Fruit fly (Drosophila melanogaster) whole organism, embryonic: ENCODE data around the gene Ts.

Experiments
- Antp ChIP-seq: fragments of 200-800 bp; sonication (Bioruptor generic); optimal IDR thresholded peaks from 3 replicates; lab custom pipeline; 2016; ENCODE audit warnings: missing biosample characterization, missing genetic modification characterization
- B-H1 ChIP-seq: fragments of 200-800 bp; sonication (Bioruptor generic); IDR thresholded peaks from 3 replicates; pipeline ENCODE4 v1.3.6; 2022; ENCODE audit warnings: missing biosample characterization, missing genetic modification characterization
- C15 ChIP-seq: fragments of 200-800 bp; sonication (Bioruptor generic); IDR thresholded peaks from 3 replicates; pipeline ENCODE4 v1.3.6; 2022; ENCODE audit warnings: missing biosample characterization, missing genetic modification characterization
- CG1024 ChIP-seq: fragments of 200-800 bp; sonication (Bioruptor generic); IDR thresholded peaks from 2 replicates; pipeline ENCODE4 v1.3.6; 2022; ENCODE audit warnings: missing biosample characterization, missing genetic modification characterization
- CG11504 ChIP-seq: fragments of 200-800 bp; sonication (Bioruptor generic); optimal IDR thresholded peaks from 3 replicates; lab custom pipeline; 2019; ENCODE audit warnings: missing biosample characterization, mild to moderate bottlenecking, missing genetic modification characterization, moderate library complexity
- CG12659 ChIP-seq: fragments of 200-800 bp; sonication (Bioruptor generic); optimal IDR thresholded peaks from 3 replicates; lab custom pipeline; 2017; ENCODE audit warnings: mild to moderate bottlenecking, missing biosample characterization, missing genetic modification reagents, missing genetic modification characterization
- CG14050 ChIP-seq: fragments of 200-800 bp; sonication (Bioruptor generic); IDR thresholded peaks from 3 replicates; pipeline ENCODE4 v1.3.6; 2022; ENCODE audit warnings: missing biosample characterization, missing genetic modification characterization
- CG17385 ChIP-seq: fragments of 200-800 bp; sonication (Bioruptor generic); optimal IDR thresholded peaks from 3 replicates; lab custom pipeline; 2018; ENCODE audit warnings: missing biosample characterization, mild to moderate bottlenecking, missing genetic modification characterization
- CG2199 ChIP-seq: fragments of 200-800 bp; sonication (Bioruptor generic); IDR thresholded peaks from 3 replicates; pipeline ENCODE4 v1.3.6; 2022; ENCODE audit warnings: missing biosample characterization, missing genetic modification characterization
- CG3065 ChIP-seq: fragments of 200-800 bp; sonication (Bioruptor generic); optimal IDR thresholded peaks from 2 replicates; lab custom pipeline; 2016; ENCODE audit warnings: missing biosample characterization, missing genetic modification characterization
- CG34422 ChIP-seq: fragments of 200-800 bp; sonication (Bioruptor generic); IDR thresholded peaks from 3 replicates; pipeline ENCODE4 v1.3.6; 2022; ENCODE audit warnings: missing biosample characterization, missing genetic modification characterization
- CG4328 ChIP-seq: fragments of 200-800 bp; sonication (Bioruptor generic); optimal IDR thresholded peaks from 3 replicates; lab custom pipeline; 2017; ENCODE audit warnings: missing biosample characterization, missing genetic modification reagents, missing genetic modification characterization
- CG5180 ChIP-seq: fragments of 200-800 bp; sonication (Bioruptor generic); optimal IDR thresholded peaks from 3 replicates; lab custom pipeline; 2017; ENCODE audit warnings: missing biosample characterization, missing genetic modification characterization, mild to moderate bottlenecking, moderate library complexity, missing genetic modification reagents
- CG6854 ChIP-seq: fragments of 200-800 bp; sonication (Bioruptor generic); optimal IDR thresholded peaks from 3 replicates; lab custom pipeline; 2017; ENCODE audit warnings: missing biosample characterization, mild to moderate bottlenecking, missing genetic modification characterization
- CG7745 ChIP-seq: fragments of 200-800 bp; sonication (Bioruptor generic); optimal IDR thresholded peaks from 2 replicates; lab custom pipeline; 2018; ENCODE audit warnings: missing biosample characterization, mild to moderate bottlenecking, missing genetic modification characterization, moderate library complexity
- CG7839 ChIP-seq: fragments of 200-800 bp; sonication (Bioruptor generic); optimal IDR thresholded peaks from 3 replicates; lab custom pipeline; 2018; ENCODE audit warnings: missing biosample characterization, mild to moderate bottlenecking, missing genetic modification characterization, moderate library complexity
- CG8924 ChIP-seq: fragments of 200-800 bp; optimal IDR thresholded peaks from 3 replicates; lab custom pipeline; 2019; ENCODE audit warnings: missing biosample characterization, mild to moderate bottlenecking, missing genetic modification characterization, moderate library complexity
- CG8944 ChIP-seq: fragments of 200-800 bp; sonication (Bioruptor generic); optimal IDR thresholded peaks from 3 replicates; lab custom pipeline; 2016; ENCODE audit warnings: missing biosample characterization, missing genetic modification characterization
- Deaf1 ChIP-seq: fragments of 200-800 bp; optimal IDR thresholded peaks from 3 replicates; lab custom pipeline; 2019; ENCODE audit warnings: missing biosample characterization, mild to moderate bottlenecking, missing genetic modification characterization, moderate library complexity
- Dek ChIP-seq: fragments of 200-800 bp; sonication (Bioruptor generic); optimal IDR thresholded peaks from 3 replicates; lab custom pipeline; 2019; ENCODE audit warnings: missing biosample characterization, mild to moderate bottlenecking, missing genetic modification characterization, moderate library complexity
- Doc2 ChIP-seq: fragments of 200-800 bp; sonication (Bioruptor generic); IDR thresholded peaks from 2 replicates; pipeline ENCODE4 v1.3.6; 2022; ENCODE audit warnings: missing biosample characterization, missing genetic modification characterization
- E2f1 ChIP-seq: fragments of 200-800 bp; sonication (Bioruptor generic); IDR thresholded peaks from 2 replicates; pipeline ENCODE4 v1.3.6; 2022; ENCODE audit warnings: missing biosample characterization, missing genetic modification characterization
- Elba2 ChIP-seq: fragments of 200-800 bp; sonication (Bioruptor generic); optimal IDR thresholded peaks from 3 replicates; lab custom pipeline; 2016; ENCODE audit warnings: missing biosample characterization, missing genetic modification characterization
- Ets97D ChIP-seq: fragments of 200-800 bp; sonication (Bioruptor generic); optimal IDR thresholded peaks from 3 replicates; lab custom pipeline; 2016; ENCODE audit warnings: missing biosample characterization, missing genetic modification characterization
- Gsc ChIP-seq: fragments of 200-800 bp; sonication (Bioruptor generic); IDR thresholded peaks from 2 replicates; pipeline ENCODE4 v1.3.6; 2022; ENCODE audit warnings: missing biosample characterization, missing genetic modification characterization
- Hey ChIP-seq: fragments of 200-800 bp; sonication (Bioruptor generic); optimal IDR thresholded peaks from 3 replicates; lab custom pipeline; 2018; ENCODE audit warnings: missing biosample characterization, mild to moderate bottlenecking, missing genetic modification characterization
- Hsf ChIP-seq: fragments of 200-800 bp; sonication (Bioruptor generic); optimal IDR thresholded peaks from 3 replicates; lab custom pipeline; 2016; ENCODE audit warnings: missing biosample characterization, missing genetic modification characterization
- Myb ChIP-seq: fragments of 200-800 bp; sonication (Bioruptor generic); optimal IDR thresholded peaks from 2 replicates; lab custom pipeline; 2016; ENCODE audit warnings: missing biosample characterization, missing genetic modification characterization
- Opbp ChIP-seq: fragments of 200-800 bp; sonication (Bioruptor generic); IDR thresholded peaks from 3 replicates; pipeline ENCODE4 v1.3.6; 2022; ENCODE audit warnings: missing biosample characterization, missing genetic modification characterization; ENCODE audit not compliant: partially characterized antibody
- Pdp1 ChIP-seq, 2 experiments: fragments of 200-800 bp; sonication (Bioruptor generic); optimal IDR thresholded peaks; 3 replicates each; lab custom pipeline; 2016; ENCODE audit warnings: missing biosample characterization in 2 of 2, missing genetic modification characterization in 2 of 2, mild to moderate bottlenecking in 1 of 2, moderate library complexity in 1 of 2
- Ptx1 ChIP-seq: fragments of 200-800 bp; sonication (Bioruptor generic); IDR thresholded peaks from 2 replicates; pipeline ENCODE4 v1.3.6; 2022; ENCODE audit warnings: missing biosample characterization, missing genetic modification characterization
- Sox100B ChIP-seq: fragments of 200-800 bp; sonication (Bioruptor generic); optimal IDR thresholded peaks from 3 replicates; lab custom pipeline; 2018; ENCODE audit warnings: missing biosample characterization, mild to moderate bottlenecking, missing genetic modification characterization
- Taf1 ChIP-seq: fragments of 200-800 bp; sonication (Bioruptor generic); IDR thresholded peaks from 2 replicates; pipeline ENCODE4 v1.3.6; 2022; ENCODE audit warnings: missing biosample characterization, missing genetic modification characterization
- Xrp1 ChIP-seq: fragments of 200-800 bp; sonication (Bioruptor generic); IDR thresholded peaks from 2 replicates; pipeline ENCODE4 v1.3.6; 2022; ENCODE audit warnings: missing biosample characterization, missing genetic modification characterization
- amos ChIP-seq: fragments of 200-800 bp; sonication (Bioruptor generic); IDR thresholded peaks from 2 replicates; pipeline ENCODE4 v1.3.6; 2022; ENCODE audit warnings: missing biosample characterization, missing genetic modification characterization; ENCODE audit not compliant: partially characterized antibody
- ase ChIP-seq: fragments of 200-800 bp; sonication (Bioruptor generic); IDR thresholded peaks from 3 replicates; pipeline ENCODE4 v1.3.6; 2022; ENCODE audit warnings: missing biosample characterization, missing genetic modification characterization
- corto ChIP-seq: fragments of 200-800 bp; sonication (Bioruptor generic); optimal IDR thresholded peaks from 2 replicates; lab custom pipeline; 2016; ENCODE audit warnings: missing biosample characterization, mild to moderate bottlenecking, missing genetic modification characterization, moderate library complexity
- crc ChIP-seq: fragments of 200-800 bp; sonication (Bioruptor generic); optimal IDR thresholded peaks from 2 replicates; lab custom pipeline; 2016; ENCODE audit warnings: missing biosample characterization, missing genetic modification characterization
- dmrt11E ChIP-seq: fragments of 200-800 bp; sonication (Bioruptor generic); optimal IDR thresholded peaks from 3 replicates; lab custom pipeline; 2018; ENCODE audit warnings: missing biosample characterization, mild to moderate bottlenecking, missing genetic modification characterization, moderate library complexity
- en ChIP-seq: fragments of 200-800 bp; sonication (Bioruptor generic); optimal IDR thresholded peaks from 2 replicates; lab custom pipeline; 2016; ENCODE audit warnings: missing biosample characterization, missing genetic modification characterization
- inv ChIP-seq: fragments of 200-800 bp; sonication (Bioruptor generic); IDR thresholded peaks from 2 replicates; pipeline ENCODE4 v1.3.6; 2022; ENCODE audit warnings: missing biosample characterization, missing genetic modification characterization; ENCODE audit not compliant: partially characterized antibody
- nau ChIP-seq: fragments of 200-800 bp; sonication (Bioruptor generic); optimal IDR thresholded peaks from 3 replicates; lab custom pipeline; 2017; ENCODE audit warnings: missing biosample characterization, mild to moderate bottlenecking, missing genetic modification characterization, missing genetic modification reagents
- onecut ChIP-seq: fragments of 200-800 bp; sonication (Bioruptor generic); IDR thresholded peaks from 2 replicates; pipeline ENCODE4 v1.3.6; 2022; ENCODE audit warnings: missing biosample characterization, missing genetic modification characterization
- p53 ChIP-seq: fragments of 200-800 bp; sonication (Bioruptor generic); optimal IDR thresholded peaks from 2 replicates; lab custom pipeline; 2016; ENCODE audit warnings: missing biosample characterization, missing genetic modification characterization
- pfk ChIP-seq: fragments of 200-800 bp; sonication (Bioruptor generic); optimal IDR thresholded peaks from 2 replicates; lab custom pipeline; 2018; ENCODE audit warnings: missing biosample characterization, mild to moderate bottlenecking, missing genetic modification characterization, moderate library complexity
- pzg ChIP-seq: fragments of 200-800 bp; sonication (Bioruptor generic); optimal IDR thresholded peaks from 3 replicates; lab custom pipeline; 2018; ENCODE audit warnings: missing biosample characterization, mild to moderate bottlenecking, missing genetic modification characterization, moderate library complexity
- so ChIP-seq: fragments of 200-800 bp; sonication (Bioruptor generic); IDR thresholded peaks from 3 replicates; pipeline ENCODE4 v1.3.6; 2022; ENCODE audit warnings: missing biosample characterization, missing genetic modification characterization
- stwl ChIP-seq: fragments of 200-800 bp; sonication (Bioruptor generic); optimal IDR thresholded peaks from 3 replicates; lab custom pipeline; 2018; ENCODE audit warnings: missing biosample characterization, mild to moderate bottlenecking, missing genetic modification characterization, moderate library complexity
- z ChIP-seq: fragments of 200-800 bp; sonication (Bioruptor generic); IDR thresholded peaks from 3 replicates; pipeline ENCODE4 v1.3.6; 2022; ENCODE audit warnings: missing biosample characterization, missing genetic modification characterization

The Ts gene

DNA sequence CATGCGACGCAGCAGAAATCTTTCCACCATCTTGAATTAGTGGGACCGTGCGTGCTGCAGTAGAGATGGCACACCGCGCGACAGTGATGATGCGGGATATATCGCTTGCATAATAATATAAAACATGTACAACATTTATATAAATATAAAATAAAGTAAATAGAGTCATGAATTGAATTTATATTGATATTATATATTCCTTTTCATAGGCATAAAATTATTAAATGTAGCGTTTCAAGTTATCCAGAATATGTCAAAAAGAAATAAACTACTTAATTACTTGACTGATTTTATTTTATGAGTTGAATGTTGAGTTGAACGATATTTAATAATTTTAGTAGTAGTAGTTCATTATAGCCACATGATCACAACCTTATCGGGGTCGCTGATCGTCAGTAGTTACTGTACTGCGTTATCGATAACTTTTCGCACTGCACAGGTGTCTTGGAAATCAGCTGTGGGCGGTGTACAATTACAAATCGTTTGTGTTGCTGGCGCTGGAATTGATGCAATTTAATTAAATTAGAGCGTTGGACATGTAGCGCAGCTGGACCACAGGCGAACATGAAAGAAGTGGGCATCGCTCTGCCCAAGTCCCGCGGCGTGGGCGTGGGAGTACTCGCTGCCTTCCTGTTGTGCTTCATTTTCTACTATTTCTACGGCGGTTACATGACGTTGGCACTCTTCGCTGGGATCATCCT, 18.4 kb upstream of the Ts start, which contains the start of the genes Chd1 and Bem46 (continued):
- TF ChIP-seq corto (GFP tag; lab: Kevin White, UChicago) = no peak
- peak; percentile 39 for TF ChIP-seq pzg (GFP tag; lab: Kevin White, UChicago)
- peak; percentile 69 for TF ChIP-seq CG14050
- peak; percentile 80; the same call in 2 of the 3 replicates for TF ChIP-seq ase
- no peak for TF ChIP-seq Hey (tag; lab: Kevin White, UChicago)
- TF ChIP-seq CG34422 (GFP tag; lab: Robert Waterston, UW) = peak; percentile 82; the same call in 2 of the 3 replicates
- no peak for TF ChIP-seq CG2199 (GFP tag; lab: Robert Waterston, UW)
- peak; percentile 36; the same call in 1 of the 2 replicates for TF ChIP-seq amos
- peak; percentile 70 for TF ChIP-seq CG8944 (GFP tag; lab: Kevin White, UChicago)
- peak; percentile 37 for TF ChIP-seq crc (GFP tag; lab: Kevin White, UChicago)
- TF ChIP-seq Ptx1 (GFP tag; lab: Robert Waterston, UW) = peak; percentile 91
- TF ChIP-seq CG5180 (GFP tag; lab: Kevin White, UChicago) = no peak
- no peak for TF ChIP-seq CG6854 (GFP tag; lab: Kevin White, UChicago)
- peak; percentile 87 for TF ChIP-seq Hsf (GFP tag; lab: Kevin White, UChicago)
- TF ChIP-seq C15 = no peak
- TF ChIP-seq so (GFP tag; lab: Robert Waterston, UW) = peak; percentile 78
- TF ChIP-seq CG8924 (tag; lab: Kevin White, UChicago) = peak; percentile 88
- TF ChIP-seq onecut (GFP tag; lab: Robert Waterston, UW) = peak; percentile 61
- TF ChIP-seq Gsc (GFP tag; lab: Robert Waterston, UW) = peak; percentile 48; the same call in 1 of the 2 replicates
- 0 out of 2 replicates have a peak, but pooled peaks have one; percentile 7 for TF ChIP-seq CG1024 (GFP tag; lab: Robert Waterston, UW)
- peak; percentile 81 for TF ChIP-seq CG4328 (GFP tag; lab: Kevin White, UChicago)
- peak; percentile 88 for TF ChIP-seq CG7839
- peak; percentile 77 for TF ChIP-seq B-H1 (GFP tag; lab: Robert Waterston, UW)
- no peak; the same call in 2 of the 3 replicates for TF ChIP-seq Opbp (GFP tag; lab: Robert Waterston, UW)
- TF ChIP-seq Antp (GFP tag; lab: Kevin White, UChicago) = peak; percentile 80
- TF ChIP-seq Deaf1 (tag; lab: Kevin White, UChicago) = no peak
- TF ChIP-seq pfk (GFP tag; lab: Kevin White, UChicago) = peak; percentile 44
- peak; percentile 1 for TF ChIP-seq Elba2 (GFP tag; lab: Kevin White, UChicago)
- peak; percentile 61 for TF ChIP-seq CG3065
- TF ChIP-seq en (GFP tag; lab: Kevin White, UChicago) = no peak
- peak; percentile 77 for TF ChIP-seq E2f1
- peak; percentile 64; the same call in 1 of the 2 replicates for TF ChIP-seq Taf1 (GFP tag; lab: Robert Waterston, UW)
- 0 out of 2 replicates have a peak, but pooled peaks have one; percentile 60 for TF ChIP-seq Doc2 (GFP tag; lab: Robert Waterston, UW)
- TF ChIP-seq Dek (tag; lab: Kevin White, UChicago) = peak; percentile 87
- no peak for TF ChIP-seq CG11504 (tag; lab: Kevin White, UChicago)
- TF ChIP-seq CG7745 (tag; lab: Kevin White, UChicago) = no peak
- peak; percentile 18 for TF ChIP-seq stwl (tag; lab: Kevin White, UChicago)
- TF ChIP-seq nau (GFP tag; lab: Kevin White, UChicago) = no peak
- TF ChIP-seq p53 (GFP tag; lab: Kevin White, UChicago) = no peak
- TF ChIP-seq Ets97D (GFP tag; lab: Kevin White, UChicago) = peak; percentile 34
- peak; percentile 79 to 82 for TF ChIP-seq Pdp1 (GFP tag; optimal IDR thresholded peaks at IDR 0.05; lab: Kevin White, UChicago)
- peak; percentile 76 for TF ChIP-seq CG17385 (GFP tag; lab: Kevin White, UChicago)
- peak; percentile 35 for TF ChIP-seq Myb (GFP tag; lab: Kevin White, UChicago)
- peak; percentile 94 for TF ChIP-seq CG12659 (GFP tag; lab: Kevin White, UChicago)
- TF ChIP-seq Xrp1 (GFP tag; lab: Robert Waterston, UW) = peak; percentile 81
- peak; percentile 86 for TF ChIP-seq dmrt11E (tag; lab: Kevin White, UChicago)
- TF ChIP-seq Sox100B (GFP tag; lab: Kevin White, UChicago) = no peak
- peak; percentile 39; the same call in 1 of the 2 replicates for TF ChIP-seq inv
- no peak for TF ChIP-seq z (GFP tag; lab: Robert Waterston, UW)
